Fruit fly (Drosophila melanogaster) whole organism, pupa: Measurements from ENCODE around the gene CG15212.

ENCODE experiments used
- CG10348 ChIP-seq: fragments of 200-800 bp; sonication (Bioruptor generic); IDR thresholded peaks from 2 replicates; pipeline ENCODE4 v1.3.6; 2022; ENCODE audit warnings: missing biosample characterization, missing genetic modification characterization
- CG12605 ChIP-seq: fragments of 200-800 bp; sonication (Bioruptor generic); IDR thresholded peaks from 2 replicates; pipeline ENCODE4 v1.3.6; 2022; ENCODE audit warnings: missing biosample characterization, missing genetic modification characterization
- CG13204 ChIP-seq: fragments of 200-800 bp; sonication (Bioruptor generic); optimal IDR thresholded peaks from 2 replicates; lab custom pipeline; 2018; ENCODE audit warnings: missing biosample characterization, mild to moderate bottlenecking, missing genetic modification characterization, moderate library complexity
- CG14655 ChIP-seq: fragments of 200-800 bp; sonication (Bioruptor generic); optimal IDR thresholded peaks from 3 replicates; lab custom pipeline; 2017; ENCODE audit warnings: mild to moderate bottlenecking, missing biosample characterization, missing genetic modification reagents, missing genetic modification characterization
- CG15710 ChIP-seq: fragments of 200-800 bp; sonication (Bioruptor generic); optimal IDR thresholded peaks from 2 replicates; lab custom pipeline; 2018; ENCODE audit warnings: missing biosample characterization, mild to moderate bottlenecking, missing genetic modification characterization, moderate library complexity
- CG17806 ChIP-seq: fragments of 200-800 bp; sonication (Bioruptor generic); optimal IDR thresholded peaks from 2 replicates; lab custom pipeline; 2018; ENCODE audit warnings: missing biosample characterization, mild to moderate bottlenecking, missing genetic modification characterization, moderate library complexity
- CG32121 ChIP-seq: fragments of 200-800 bp; sonication (Bioruptor generic); IDR thresholded peaks from 2 replicates; pipeline ENCODE4 v1.3.6; 2022; ENCODE audit warnings: missing biosample characterization, missing genetic modification characterization
- CG34367 ChIP-seq: fragments of 200-800 bp; sonication (Bioruptor generic); optimal IDR thresholded peaks from 2 replicates; lab custom pipeline; 2018; ENCODE audit warnings: missing biosample characterization, mild to moderate bottlenecking, missing genetic modification characterization
- CG4496 ChIP-seq: fragments of 200-800 bp; sonication (Bioruptor generic); IDR thresholded peaks from 3 replicates; pipeline ENCODE4 v1.3.6; 2022; ENCODE audit warnings: missing biosample characterization, missing genetic modification characterization
- CG8159 ChIP-seq: fragments of 200-800 bp; sonication (Bioruptor generic); optimal IDR thresholded peaks from 3 replicates; lab custom pipeline; 2018; ENCODE audit warnings: missing biosample characterization, mild to moderate bottlenecking, missing genetic modification characterization, moderate library complexity
- CG8301 ChIP-seq: fragments of 200-800 bp; sonication (Bioruptor generic); optimal IDR thresholded peaks from 2 replicates; lab custom pipeline; 2018; ENCODE audit warnings: missing biosample characterization, mild to moderate bottlenecking, missing genetic modification characterization
- CG9948 ChIP-seq: fragments of 200-800 bp; sonication (Bioruptor generic); optimal IDR thresholded peaks from 2 replicates; lab custom pipeline; 2018; ENCODE audit warnings: missing biosample characterization, mild to moderate bottlenecking, missing genetic modification characterization, moderate library complexity
- D1 ChIP-seq: fragments of 200-800 bp; sonication (Bioruptor generic); optimal IDR thresholded peaks from 2 replicates; lab custom pipeline; 2018; ENCODE audit warnings: missing biosample characterization, mild to moderate bottlenecking, missing genetic modification characterization, moderate library complexity
- EcR ChIP-seq: fragments of 200-800 bp; sonication (Bioruptor generic); optimal IDR thresholded peaks from 3 replicates; lab custom pipeline; 2019; ENCODE audit warnings: missing biosample characterization, missing genetic modification characterization, mild to moderate bottlenecking, moderate library complexity, missing genetic modification reagents
- Ets98B ChIP-seq: fragments of 200-800 bp; sonication (Bioruptor generic); IDR thresholded peaks from 2 replicates; pipeline ENCODE4 v1.3.6; 2022; ENCODE audit warnings: missing biosample characterization, missing genetic modification characterization
- Pif1A ChIP-seq: fragments of 200-800 bp; sonication (Bioruptor generic); optimal IDR thresholded peaks from 3 replicates; lab custom pipeline; 2016; ENCODE audit warnings: missing biosample characterization, missing genetic modification characterization
- Pif1B ChIP-seq: fragments of 200-800 bp; sonication (Bioruptor generic); optimal IDR thresholded peaks from 3 replicates; lab custom pipeline; 2016; ENCODE audit warnings: missing biosample characterization, missing genetic modification characterization
- Snoo ChIP-seq: fragments of 200-800 bp; sonication (Bioruptor generic); optimal IDR thresholded peaks from 3 replicates; lab custom pipeline; 2017; ENCODE audit warnings: missing biosample characterization, mild to moderate bottlenecking, missing genetic modification characterization, inconsistent platforms
- fd96Ca ChIP-seq: fragments of 200-800 bp; sonication (Bioruptor generic); IDR thresholded peaks from 3 replicates; pipeline ENCODE4 v1.3.6; 2022; ENCODE audit warnings: missing biosample characterization, missing genetic modification characterization
- gl ChIP-seq: fragments of 200-800 bp; sonication (Bioruptor generic); optimal IDR thresholded peaks from 2 replicates; lab custom pipeline; 2018; ENCODE audit warnings: missing biosample characterization, mild to moderate bottlenecking, missing genetic modification characterization
- rn ChIP-seq: fragments of 200-800 bp; sonication (Bioruptor generic); IDR thresholded peaks from 2 replicates; pipeline ENCODE4 v1.3.6; 2022; ENCODE audit warnings: missing biosample characterization, missing genetic modification characterization

The CG15212 gene

DNA sequence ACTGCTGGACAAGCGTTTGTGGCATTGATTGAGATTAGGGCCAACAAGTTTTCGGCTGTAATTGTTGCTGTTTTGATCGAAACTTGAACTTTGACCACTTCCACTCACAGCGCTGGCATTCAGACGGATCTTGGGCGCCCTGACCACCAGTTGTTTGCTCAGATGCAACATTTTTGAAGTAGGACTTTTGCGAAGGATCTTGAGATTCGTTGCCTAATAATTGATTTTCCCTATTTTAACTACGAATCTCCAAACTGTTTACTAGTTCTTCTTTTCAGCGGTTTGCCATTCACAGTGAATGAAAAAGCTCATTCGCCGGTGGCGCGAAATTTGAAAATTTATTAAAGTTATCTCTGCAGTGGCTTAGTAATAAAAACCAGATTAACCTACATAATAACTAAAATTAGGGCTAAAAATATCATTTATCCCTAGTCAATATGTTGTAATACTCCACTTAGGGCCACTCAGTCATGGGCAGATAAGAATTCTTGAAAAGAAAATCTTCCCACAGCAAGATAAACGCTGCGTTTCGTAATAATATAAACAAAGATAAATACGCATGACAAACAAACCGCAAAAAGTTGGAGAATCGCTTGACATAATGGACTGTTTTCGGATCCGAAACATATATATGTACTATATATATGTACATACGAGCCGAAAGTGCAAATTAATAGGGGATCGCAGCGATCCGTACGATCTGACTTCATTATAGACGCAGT is 10.2 kb downstream of the CG15212 start, which contains the start of the genes Dhrs4 and Gdap1:
Gene Dhrs4 (minus strand): TSS at position 267 of the 722 bp plus-strand sequence.
Gene Gdap1 (plus strand): TSS at position 574 of the 722 bp plus-strand sequence.
- TF ChIP-seq Pif1B (GFP tag; lab: Kevin White, UChicago) (no peak), Pif1A (GFP tag; lab: Kevin White, UChicago) (no peak), gl (tag; lab: Kevin White, UChicago) (peak; percentile 69), Ets98B (GFP tag; lab: Robert Waterston, UW) (0 out of 2 replicates have a peak, but pooled peaks have one; percentile 18), Snoo (peak; percentile 9), CG17806 (no peak), fd96Ca (GFP tag; lab: Robert Waterston, UW) (0 out of 3 replicates have a peak, but pooled peaks have one; percentile 30), CG9948 (tag; lab: Kevin White, UChicago) (no peak), CG32121 (GFP tag; lab: Robert Waterston, UW) (no peak), CG13204 (GFP tag; lab: Kevin White, UChicago) (no peak), EcR (GFP tag; lab: Kevin White, UChicago) (no peak), CG8159 (tag; lab: Kevin White, UChicago) (no peak), CG15710 (tag; lab: Kevin White, UChicago) (no peak), CG10348 (no peak), CG8301 (no peak), rn (GFP tag; lab: Robert Waterston, UW) (no peak), CG34367 (tag; lab: Kevin White, UChicago) (no peak), CG12605 (GFP tag; lab: Robert Waterston, UW) (no peak), CG4496 (GFP tag; lab: Robert Waterston, UW) (no peak), CG14655 (GFP tag; lab: Kevin White, UChicago) (no peak), D1 (tag; lab: Kevin White, UChicago) (no peak)

DNA sequence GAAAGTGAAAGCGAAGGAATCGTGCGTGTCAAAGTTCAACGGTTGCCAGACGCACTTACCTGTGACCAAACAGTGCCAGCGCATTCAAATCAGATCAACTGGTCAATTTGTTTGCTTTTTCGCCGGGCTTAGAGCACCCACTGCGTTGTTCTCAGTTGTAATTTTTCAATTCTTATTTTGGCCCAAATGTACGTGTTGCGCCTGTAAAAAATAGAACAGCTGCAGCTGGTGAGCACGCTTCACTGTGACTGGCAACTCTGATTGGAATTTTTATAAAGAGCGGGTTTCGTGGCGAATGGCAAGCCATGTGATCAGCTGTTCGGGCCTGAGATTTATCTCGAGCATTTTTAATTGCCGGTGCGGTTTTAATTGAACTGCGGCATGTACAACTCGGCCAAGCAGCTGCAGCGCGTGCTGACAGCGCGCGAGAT is 14.5 kb downstream of the CG15212 start, which contains the start of the genes Fitm and AlaRS-m:
Gene Fitm (minus strand): TSS at position 250 of the 431 bp plus-strand sequence.
Gene AlaRS-m (plus strand): TSS at position 285 of the 431 bp plus-strand sequence.
- TF ChIP-seq CG10348 (no peak), CG9948 (tag; lab: Kevin White, UChicago) (no peak), Ets98B (GFP tag; lab: Robert Waterston, UW) (no peak), fd96Ca (GFP tag; lab: Robert Waterston, UW) (no peak), EcR (GFP tag; lab: Kevin White, UChicago) (no peak), rn (GFP tag; lab: Robert Waterston, UW) (no peak), Snoo (no peak), CG13204 (GFP tag; lab: Kevin White, UChicago) (no peak), Pif1B (GFP tag; lab: Kevin White, UChicago) (no peak), gl (tag; lab: Kevin White, UChicago) (no peak), CG15710 (tag; lab: Kevin White, UChicago) (no peak), CG12605 (GFP tag; lab: Robert Waterston, UW) (no peak)

DNA sequence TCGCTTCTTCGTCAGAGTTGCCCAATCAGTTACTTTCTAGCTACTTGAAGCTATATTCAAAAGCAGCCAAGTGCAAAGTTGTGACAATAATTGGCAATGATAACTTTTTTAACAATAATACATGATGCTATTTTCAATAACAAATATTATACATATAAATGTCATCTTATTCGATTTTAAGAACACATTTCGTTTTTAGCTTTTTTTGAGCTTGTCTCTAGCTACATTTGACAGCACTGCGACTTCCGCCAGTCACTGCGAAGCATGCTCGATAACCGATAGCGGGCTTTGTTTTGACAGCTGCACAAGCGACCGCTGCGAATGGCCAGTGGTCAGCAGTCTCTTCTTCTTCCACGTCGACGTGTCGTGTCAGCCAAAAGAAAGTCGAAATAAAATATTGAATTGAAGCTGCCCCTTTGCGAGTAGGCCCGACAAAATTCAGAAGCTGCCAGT is 21.0 kb downstream of the CG15212 start, which contains the start of the genes Gen and Srp54k:
Gene Gen (minus strand): TSS at position 23 of the 453 bp plus-strand sequence.
Gene Srp54k (plus strand): TSS at position 325 of the 453 bp plus-strand sequence.
- TF ChIP-seq CG15710 (tag; lab: Kevin White, UChicago) (peak; percentile 31), CG10348 (no peak), CG12605 (GFP tag; lab: Robert Waterston, UW) (no peak), D1 (tag; lab: Kevin White, UChicago) (no peak), CG4496 (GFP tag; lab: Robert Waterston, UW) (peak; percentile 12; the same call in 1 of the 3 replicates)
- TF ChIP-seq, all 21 proteins: peak for 2

DNA sequence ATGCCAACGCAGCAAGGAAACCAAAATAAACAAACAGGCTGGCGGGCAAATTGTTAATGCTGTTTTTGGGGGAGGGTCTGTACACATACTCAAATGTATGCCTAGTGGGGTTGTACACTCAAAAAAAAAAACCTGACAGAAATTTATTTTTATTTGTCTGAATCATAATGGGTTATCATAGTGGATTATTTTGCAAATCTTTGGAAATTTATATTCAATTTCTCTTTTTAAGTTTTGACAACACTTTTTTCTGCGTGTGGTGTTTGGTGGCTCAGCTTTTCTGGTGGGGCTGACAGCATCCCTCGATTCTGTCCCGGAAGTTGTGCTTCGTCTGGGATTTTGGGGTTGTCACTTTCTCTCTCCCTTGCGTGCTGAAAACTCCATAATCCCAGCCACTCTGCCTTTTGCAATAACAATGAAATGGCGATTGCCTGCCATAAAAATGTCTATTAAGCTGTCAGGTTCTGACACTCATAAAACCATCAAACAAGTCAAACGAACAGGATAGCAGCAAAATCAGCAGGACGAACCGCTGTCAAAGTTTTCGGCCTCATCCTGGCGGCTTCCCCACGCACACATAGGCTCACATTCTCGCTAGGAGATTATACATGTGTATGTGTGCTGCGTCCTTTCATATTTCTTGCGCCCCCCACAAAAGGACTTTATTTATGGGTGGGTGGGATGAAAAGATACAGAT is 23.7 kb downstream of the CG15212 start:
- TF ChIP-seq CG32121 (GFP tag; lab: Robert Waterston, UW) (peak; percentile 49; the same call in 1 of the 2 replicates), CG17806 (peak; percentile 51), Snoo (peak; percentile 44), CG15710 (tag; lab: Kevin White, UChicago) (peak; percentile 52), CG14655 (GFP tag; lab: Kevin White, UChicago) (no peak), fd96Ca (GFP tag; lab: Robert Waterston, UW) (no peak), CG4496 (GFP tag; lab: Robert Waterston, UW) (peak; percentile 68), rn (GFP tag; lab: Robert Waterston, UW) (no peak)

DNA sequence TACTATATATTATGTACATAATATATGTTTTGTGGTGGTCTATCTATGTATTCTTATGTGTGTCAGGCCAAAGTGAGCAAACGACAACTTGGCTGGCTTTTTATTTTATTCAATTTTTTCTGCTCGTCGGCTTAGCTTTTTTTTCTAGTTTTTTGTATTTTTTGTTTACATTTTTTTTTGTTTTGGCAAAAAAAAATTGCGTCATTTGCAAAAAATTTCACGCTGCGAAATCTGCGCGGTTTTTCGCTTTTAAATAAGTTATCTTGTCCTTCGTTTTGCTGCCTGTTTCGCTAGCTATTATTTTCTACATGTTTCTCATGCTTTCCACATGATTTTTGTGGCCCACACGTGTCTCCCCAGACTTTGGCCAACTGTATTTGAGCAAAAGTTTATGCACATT is 41.1 kb downstream of the CG15212 start:
- TF ChIP-seq CG34367 (tag; lab: Kevin White, UChicago) (no peak), EcR (GFP tag; lab: Kevin White, UChicago) (no peak), CG14655 (GFP tag; lab: Kevin White, UChicago) (no peak), gl (tag; lab: Kevin White, UChicago) (no peak), D1 (tag; lab: Kevin White, UChicago) (no peak), CG8159 (tag; lab: Kevin White, UChicago) (no peak), fd96Ca (GFP tag; lab: Robert Waterston, UW) (no peak), Pif1A (GFP tag; lab: Kevin White, UChicago) (no peak), CG4496 (GFP tag; lab: Robert Waterston, UW) (no peak), CG12605 (GFP tag; lab: Robert Waterston, UW) (no peak), Ets98B (GFP tag; lab: Robert Waterston, UW) (no peak), rn (GFP tag; lab: Robert Waterston, UW) (no peak), CG8301 (no peak), CG13204 (GFP tag; lab: Kevin White, UChicago) (no peak)
